Fruit fly (Drosophila melanogaster) whole organism, embryonic: ENCODE measurements around the gene Psn.

ENCODE experiments used
- Aef1 ChIP-seq: fragments of 200-800 bp; sonication (Bioruptor generic); IDR thresholded peaks from 3 replicates; pipeline ENCODE4 v1.3.6; 2022; ENCODE audit warnings: missing biosample characterization, missing genetic modification characterization
- Blimp-1 ChIP-seq: fragments of 200-800 bp; sonication (Bioruptor generic); optimal IDR thresholded peaks from 3 replicates; lab custom pipeline; 2018; ENCODE audit warnings: missing biosample characterization, missing genetic modification characterization, mild to moderate bottlenecking, moderate library complexity, missing genetic modification reagents
- C15 ChIP-seq: fragments of 200-800 bp; sonication (Bioruptor generic); IDR thresholded peaks from 3 replicates; pipeline ENCODE4 v1.3.6; 2022; ENCODE audit warnings: missing biosample characterization, missing genetic modification characterization
- CG10267 ChIP-seq: fragments of 200-800 bp; sonication (Bioruptor generic); optimal IDR thresholded peaks from 2 replicates; lab custom pipeline; 2018; ENCODE audit warnings: missing biosample characterization, mild to moderate bottlenecking, missing genetic modification characterization, moderate library complexity
- CG12155 ChIP-seq: fragments of 200-800 bp; sonication (Bioruptor generic); optimal IDR thresholded peaks from 3 replicates; lab custom pipeline; 2016; ENCODE audit warnings: missing biosample characterization, missing genetic modification characterization
- CG12299 ChIP-seq: fragments of 200-800 bp; sonication (Bioruptor generic); optimal IDR thresholded peaks from 2 replicates; lab custom pipeline; 2018; ENCODE audit warnings: missing biosample characterization, mild to moderate bottlenecking, missing genetic modification characterization
- CG12659 ChIP-seq: fragments of 200-800 bp; sonication (Bioruptor generic); optimal IDR thresholded peaks from 3 replicates; lab custom pipeline; 2017; ENCODE audit warnings: mild to moderate bottlenecking, missing biosample characterization, missing genetic modification reagents, missing genetic modification characterization
- CG13287 ChIP-seq: fragments of 200-800 bp; sonication (Bioruptor generic); IDR thresholded peaks from 2 replicates; pipeline ENCODE4 v1.3.6; 2022; ENCODE audit warnings: missing biosample characterization, missing genetic modification characterization; ENCODE audit not compliant: partially characterized antibody
- CG13775 ChIP-seq: fragments of 200-800 bp; sonication (Bioruptor generic); optimal IDR thresholded peaks from 3 replicates; lab custom pipeline; 2017; ENCODE audit warnings: missing biosample characterization, mild to moderate bottlenecking, missing genetic modification characterization
- CG14710 ChIP-seq: fragments of 200-800 bp; sonication (Bioruptor generic); optimal IDR thresholded peaks from 3 replicates; lab custom pipeline; 2019; ENCODE audit warnings: missing biosample characterization, mild to moderate bottlenecking, missing genetic modification characterization, moderate library complexity
- CG1603 ChIP-seq: fragments of 200-800 bp; sonication (Bioruptor generic); optimal IDR thresholded peaks from 2 replicates; lab custom pipeline; 2019; ENCODE audit warnings: missing biosample characterization, mild to moderate bottlenecking, missing genetic modification characterization, moderate library complexity
- CG2116 ChIP-seq: fragments of 200-800 bp; sonication (Bioruptor generic); optimal IDR thresholded peaks from 3 replicates; lab custom pipeline; 2018; ENCODE audit warnings: missing biosample characterization, mild to moderate bottlenecking, missing genetic modification characterization
- CG30020 ChIP-seq: fragments of 200-800 bp; optimal IDR thresholded peaks from 2 replicates; lab custom pipeline; 2019; ENCODE audit warnings: missing biosample characterization, mild to moderate bottlenecking, missing genetic modification characterization, moderate library complexity
- CG3065 ChIP-seq: fragments of 200-800 bp; sonication (Bioruptor generic); optimal IDR thresholded peaks from 2 replicates; lab custom pipeline; 2016; ENCODE audit warnings: missing biosample characterization, missing genetic modification characterization
- CG32532 ChIP-seq: fragments of 200-800 bp; sonication (Bioruptor generic); IDR thresholded peaks from 2 replicates; pipeline ENCODE4 v1.3.6; 2022; ENCODE audit warnings: missing biosample characterization, missing genetic modification characterization
- CG42726 ChIP-seq: fragments of 200-800 bp; sonication (Bioruptor generic); IDR thresholded peaks from 2 replicates; pipeline ENCODE4 v1.3.6; 2022; ENCODE audit warnings: missing biosample characterization, missing genetic modification characterization; ENCODE audit not compliant: partially characterized antibody
- CG4617 ChIP-seq: fragments of 200-800 bp; sonication (Bioruptor generic); optimal IDR thresholded peaks from 3 replicates; lab custom pipeline; 2016; ENCODE audit warnings: missing biosample characterization, missing genetic modification characterization, borderline replicate concordance
- CG8290 ChIP-seq, 3 experiments: fragments of 200-800 bp; sonication (Bioruptor generic); optimal IDR thresholded peaks; 2 replicates each; lab custom pipeline; 2016 to 2019; ENCODE audit warnings: missing biosample characterization in 3 of 3, missing genetic modification characterization in 3 of 3, mild to moderate bottlenecking in 2 of 3, moderate library complexity in 1 of 3
- Deaf1 ChIP-seq: fragments of 200-800 bp; optimal IDR thresholded peaks from 3 replicates; lab custom pipeline; 2019; ENCODE audit warnings: missing biosample characterization, mild to moderate bottlenecking, missing genetic modification characterization, moderate library complexity
- Dll ChIP-seq: fragments of 200-800 bp; sonication (Bioruptor generic); IDR thresholded peaks from 4 replicates; pipeline ENCODE4 v1.3.6; 2022; ENCODE audit warnings: missing biosample characterization, missing genetic modification characterization; ENCODE audit not compliant: partially characterized antibody
- Dp ChIP-seq: fragments of 200-800 bp; sonication (Bioruptor generic); optimal IDR thresholded peaks from 2 replicates; lab custom pipeline; 2018; ENCODE audit warnings: missing biosample characterization, mild to moderate bottlenecking, missing genetic modification characterization, moderate library complexity
- E2f2 ChIP-seq: fragments of 200-800 bp; sonication (Bioruptor generic); IDR thresholded peaks from 2 replicates; pipeline ENCODE4 v1.3.6; 2022; ENCODE audit warnings: missing biosample characterization, missing genetic modification characterization
- Ets97D ChIP-seq: fragments of 200-800 bp; sonication (Bioruptor generic); optimal IDR thresholded peaks from 3 replicates; lab custom pipeline; 2016; ENCODE audit warnings: missing biosample characterization, missing genetic modification characterization
- Fer3 ChIP-seq: fragments of 200-800 bp; sonication (Bioruptor generic); optimal IDR thresholded peaks from 2 replicates; lab custom pipeline; 2018; ENCODE audit warnings: missing biosample characterization, mild to moderate bottlenecking, missing genetic modification characterization, moderate library complexity
- H2.0 ChIP-seq: fragments of 200-800 bp; sonication (Bioruptor generic); IDR thresholded peaks from 2 replicates; pipeline ENCODE4 v1.3.6; 2022; ENCODE audit warnings: missing biosample characterization, missing genetic modification characterization
- Hey ChIP-seq: fragments of 200-800 bp; sonication (Bioruptor generic); optimal IDR thresholded peaks from 3 replicates; lab custom pipeline; 2018; ENCODE audit warnings: missing biosample characterization, mild to moderate bottlenecking, missing genetic modification characterization
- HmgZ ChIP-seq: fragments of 200-800 bp; sonication (Bioruptor generic); optimal IDR thresholded peaks from 2 replicates; lab custom pipeline; 2018; ENCODE audit warnings: missing biosample characterization, mild to moderate bottlenecking, missing genetic modification characterization
- MBD-R2 ChIP-seq: fragments of 200-800 bp; sonication (Bioruptor generic); IDR thresholded peaks from 2 replicates; pipeline ENCODE4 v1.3.6; 2022; ENCODE audit warnings: missing biosample characterization, missing genetic modification characterization
- Med ChIP-seq: fragments of 200-800 bp; sonication (Bioruptor generic); peaks from one replicate; lab custom pipeline; 2016; ENCODE audit warnings: missing biosample characterization, missing genetic modification characterization, mild to moderate bottlenecking, inconsistent platforms, moderate library complexity
- Mes4 ChIP-seq: fragments of 200-800 bp; sonication (Bioruptor generic); optimal IDR thresholded peaks from 2 replicates; lab custom pipeline; 2016; ENCODE audit warnings: missing biosample characterization, missing genetic modification characterization
- Mrtf ChIP-seq: fragments of 200-800 bp; sonication (Bioruptor generic); IDR thresholded peaks from 3 replicates; pipeline ENCODE4 v1.3.6; 2022; ENCODE audit warnings: missing biosample characterization, missing genetic modification characterization
- Optix ChIP-seq: fragments of 200-800 bp; sonication (Bioruptor generic); IDR thresholded peaks from 3 replicates; pipeline ENCODE4 v1.3.6; 2022; ENCODE audit warnings: missing biosample characterization, missing genetic modification characterization
- Pdp1 ChIP-seq, 2 experiments: fragments of 200-800 bp; sonication (Bioruptor generic); optimal IDR thresholded peaks; 3 replicates each; lab custom pipeline; 2016; ENCODE audit warnings: missing biosample characterization in 2 of 2, missing genetic modification characterization in 2 of 2, mild to moderate bottlenecking in 1 of 2, moderate library complexity in 1 of 2
- TFAM ChIP-seq: fragments of 200-800 bp; sonication (Bioruptor generic); optimal IDR thresholded peaks from 2 replicates; lab custom pipeline; 2017; ENCODE audit warnings: missing biosample characterization, missing genetic modification characterization, inconsistent platforms
- Trl ChIP-seq, 3 experiments: fragments of >200 bp in 2 of 3; fragments of 200-800 bp in 1 of 3; sonication (Bioruptor generic) in 1 of 3; optimal IDR thresholded peaks; 2 replicates in 1 of 3; 3 replicates in 2 of 3; lab custom pipeline; 2016 to 2017; ENCODE audit warnings: missing biosample characterization in 1 of 3, missing genetic modification characterization in 1 of 3
- Vsx1 ChIP-seq: fragments of 200-800 bp; sonication (Bioruptor generic); optimal IDR thresholded peaks from 2 replicates; lab custom pipeline; 2017; ENCODE audit warnings: missing biosample characterization, mild to moderate bottlenecking, missing genetic modification characterization, missing genetic modification reagents
- al ChIP-seq: fragments of 200-800 bp; sonication (Bioruptor generic); IDR thresholded peaks from 2 replicates; pipeline ENCODE4 v1.3.6; 2022; ENCODE audit warnings: missing biosample characterization, missing genetic modification characterization
- bbx ChIP-seq: fragments of 200-800 bp; sonication (Bioruptor generic); IDR thresholded peaks from 2 replicates; pipeline ENCODE4 v1.3.6; 2022; ENCODE audit warnings: missing biosample characterization, missing genetic modification characterization; ENCODE audit not compliant: partially characterized antibody
- cato ChIP-seq: fragments of 200-800 bp; sonication (Bioruptor generic); optimal IDR thresholded peaks from 2 replicates; lab custom pipeline; 2016; ENCODE audit warnings: missing biosample characterization, missing genetic modification characterization, borderline replicate concordance
- chif ChIP-seq, 2 experiments: fragments of 200-800 bp; sonication (Bioruptor generic); optimal IDR thresholded peaks; 3 replicates each; lab custom pipeline; 2016; ENCODE audit warnings: missing biosample characterization in 2 of 2, missing genetic modification characterization in 2 of 2
- chm ChIP-seq: fragments of 200-800 bp; sonication (Bioruptor generic); IDR thresholded peaks from 2 replicates; pipeline ENCODE4 v1.3.6; 2022; ENCODE audit warnings: missing biosample characterization, missing genetic modification characterization
- cwo ChIP-seq: fragments of 200-800 bp; sonication (Bioruptor generic); optimal IDR thresholded peaks from 3 replicates; lab custom pipeline; 2017; ENCODE audit warnings: missing biosample characterization, missing genetic modification characterization, mild to moderate bottlenecking, moderate library complexity, missing genetic modification reagents
- gfzf ChIP-seq: fragments of 200-800 bp; sonication (Bioruptor generic); optimal IDR thresholded peaks from 2 replicates; lab custom pipeline; 2016; ENCODE audit warnings: missing biosample characterization, mild to moderate bottlenecking, missing genetic modification characterization, moderate library complexity
- gro ChIP-seq: fragments of 200-800 bp; sonication (Bioruptor generic); optimal IDR thresholded peaks from 2 replicates; lab custom pipeline; 2016; ENCODE audit warnings: missing biosample characterization, missing genetic modification characterization
- h ChIP-seq: fragments of >200 bp; optimal IDR thresholded peaks from 2 replicates; lab custom pipeline; 2017
- hbn ChIP-seq: fragments of 200-800 bp; sonication (Bioruptor generic); IDR thresholded peaks from 2 replicates; pipeline ENCODE4 v1.3.6; 2022; ENCODE audit warnings: missing biosample characterization, missing genetic modification characterization; ENCODE audit not compliant: partially characterized antibody
- onecut ChIP-seq: fragments of 200-800 bp; sonication (Bioruptor generic); IDR thresholded peaks from 2 replicates; pipeline ENCODE4 v1.3.6; 2022; ENCODE audit warnings: missing biosample characterization, missing genetic modification characterization
- sens ChIP-seq: fragments of 200-800 bp; sonication (Bioruptor generic); peaks from one replicate; lab custom pipeline; 2016; ENCODE audit warnings: missing biosample characterization, missing genetic modification characterization
- ttk ChIP-seq: fragments of 200-800 bp; sonication (Bioruptor generic); IDR thresholded peaks from 2 replicates; pipeline ENCODE4 v2.1.2; 2022; ENCODE audit warnings: missing biosample characterization, missing genetic modification characterization

Psn gene

DNA sequence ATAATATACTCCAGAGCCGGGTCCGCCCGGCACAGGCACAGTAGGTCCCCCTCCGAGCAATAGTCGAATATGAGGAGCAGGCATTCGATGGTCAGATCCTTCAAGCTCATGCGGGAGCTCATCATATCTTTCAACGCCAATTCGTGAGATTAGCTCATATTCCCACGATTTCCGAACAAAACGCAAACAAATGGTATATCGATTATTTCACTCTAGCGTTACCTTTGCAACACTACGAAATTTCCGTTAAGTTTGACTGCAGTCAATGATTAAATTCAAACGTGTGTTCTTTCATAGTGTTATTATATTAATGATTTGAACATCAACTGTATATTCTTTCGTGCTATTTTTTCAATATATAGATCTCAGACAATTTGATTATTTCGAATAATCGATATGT is 38.9 kb upstream of the Psn start, which contains the start of gene CG33969 (continued):
- no peak for TF ChIP-seq H2.0 (GFP tag; lab: Robert Waterston, UW)
- TF ChIP-seq E2f2 (GFP tag; lab: Robert Waterston, UW): peak; percentile 37; the same call in 1 of the 2 replicates
- no peak for TF ChIP-seq al (GFP tag; lab: Robert Waterston, UW)
- TF ChIP-seq C15 (GFP tag; lab: Robert Waterston, UW): no peak
- TF ChIP-seq Blimp-1 (GFP tag; lab: Kevin White, UChicago): no peak
- TF ChIP-seq CG1603: peak; percentile 66
- no peak for TF ChIP-seq chm (GFP tag; lab: Robert Waterston, UW)
- peak in 1 of 2 experiments; percentile 46 for TF ChIP-seq Pdp1 (GFP tag; optimal IDR thresholded peaks at IDR 0.05; lab: Kevin White, UChicago)
- peak; percentile 9 for TF ChIP-seq CG30020
- no peak for TF ChIP-seq gro (GFP tag; lab: Kevin White, UChicago)
- 0 out of 3 replicates have a peak, but pooled peaks have one; percentile 23 for TF ChIP-seq Optix
- TF ChIP-seq bbx: peak; percentile 44; the same call in 1 of the 2 replicates
- TF ChIP-seq CG13775 (GFP tag; lab: Kevin White, UChicago): no peak
- TF ChIP-seq CG8290 (GFP tag; optimal IDR thresholded peaks at IDR 0.05; lab: Kevin White, UChicago): no peak
- TF ChIP-seq CG8290 (tag; optimal IDR thresholded peaks at IDR 0.05; lab: Kevin White, UChicago): peak in 1 of 2 experiments; percentile 40
- peak; percentile 94 for TF ChIP-seq CG10267 (tag; lab: Kevin White, UChicago)
- TF ChIP-seq Dll: peak; percentile 39; the same call in 1 of the 4 replicates
- no peak for TF ChIP-seq h (lab: Kevin White, UChicago)
- no peak for TF ChIP-seq CG3065 (GFP tag; lab: Kevin White, UChicago)
- TF ChIP-seq CG14710 (tag; lab: Kevin White, UChicago): peak; percentile 21
- TF ChIP-seq Aef1 (GFP tag; lab: Robert Waterston, UW): no peak
- TF ChIP-seq Ets97D (GFP tag; lab: Kevin White, UChicago): peak; percentile 37
- no peak for TF ChIP-seq Mrtf (GFP tag; lab: Robert Waterston, UW)
- TF ChIP-seq chif (GFP tag; optimal IDR thresholded peaks at IDR 0.05; lab: Kevin White, UChicago): no peak
- TF ChIP-seq Fer3: no peak
- TF ChIP-seq CG42726 (GFP tag; lab: Robert Waterston, UW): no peak
- TF ChIP-seq CG2116: peak; percentile 82
- no peak for TF ChIP-seq cwo (GFP tag; lab: Kevin White, UChicago)
- TF ChIP-seq Deaf1 (tag; lab: Kevin White, UChicago): peak; percentile 11
- peak; percentile 28 for TF ChIP-seq HmgZ
- peak; percentile 65 for TF ChIP-seq Med
- no peak for TF ChIP-seq cato (GFP tag; lab: Kevin White, UChicago)
- TF ChIP-seq CG12659 (GFP tag; lab: Kevin White, UChicago): peak; percentile 22
- TF ChIP-seq Dp (GFP tag; lab: Kevin White, UChicago): peak; percentile 44
- TF ChIP-seq MBD-R2 (GFP tag; lab: Robert Waterston, UW): peak; percentile 63
- TF ChIP-seq Mes4: no peak
- TF ChIP-seq ttk (GFP tag; lab: Robert Waterston, UW): no peak
- TF ChIP-seq CG12299 (tag; lab: Kevin White, UChicago): no peak
- no peak for TF ChIP-seq CG12155 (GFP tag; lab: Kevin White, UChicago)
- peak; percentile 29 for TF ChIP-seq gfzf (GFP tag; lab: Kevin White, UChicago)
- peak; percentile 92 for TF ChIP-seq onecut (GFP tag; lab: Robert Waterston, UW)
- TF ChIP-seq Vsx1 (GFP tag; lab: Kevin White, UChicago): peak; percentile 20
- no peak for TF ChIP-seq Hey (tag; lab: Kevin White, UChicago)
- peak; percentile 70 for TF ChIP-seq sens
- no peak for TF ChIP-seq CG4617 (GFP tag; lab: Kevin White, UChicago)
- peak; percentile 58 for TF ChIP-seq CG13287 (GFP tag; lab: Robert Waterston, UW)
- no peak for TF ChIP-seq Trl (optimal IDR thresholded peaks at IDR 0.05; lab: Kevin White, UChicago)
- TF ChIP-seq Trl (GFP tag; optimal IDR thresholded peaks at IDR 0.05; lab: Kevin White, UChicago): no peak
- TF ChIP-seq hbn (GFP tag; lab: Robert Waterston, UW): peak; percentile 32; the same call in 1 of the 2 replicates
- TF ChIP-seq TFAM (GFP tag; lab: Kevin White, UChicago): no peak
- TF ChIP-seq CG32532 (GFP tag; lab: Robert Waterston, UW): no peak
